Fruit fly (Drosophila melanogaster) whole organism, embryonic: Measurements from ENCODE around the gene scramb2.

Experiments used
- Atf-2 ChIP-seq: fragments of 200-800 bp; sonication (Bioruptor generic); optimal IDR thresholded peaks from 2 replicates; lab custom pipeline; 2016; ENCODE audit warnings: missing biosample characterization, missing genetic modification characterization
- Atf6 ChIP-seq: fragments of 200-800 bp; sonication (Bioruptor generic); IDR thresholded peaks from 2 replicates; pipeline ENCODE4 v1.3.6; 2022; ENCODE audit warnings: missing biosample characterization, missing genetic modification characterization
- B-H2 ChIP-seq: fragments of 200-800 bp; sonication (Bioruptor generic); optimal IDR thresholded peaks from 2 replicates; lab custom pipeline; 2018; ENCODE audit warnings: missing biosample characterization, mild to moderate bottlenecking, missing genetic modification characterization
- CG10366 ChIP-seq: fragments of 200-800 bp; sonication (Bioruptor generic); IDR thresholded peaks from 2 replicates; pipeline ENCODE4 v1.3.6; 2022; ENCODE audit warnings: missing biosample characterization, missing genetic modification characterization
- CG11085 ChIP-seq: fragments of 200-800 bp; sonication (Bioruptor generic); IDR thresholded peaks from 2 replicates; pipeline ENCODE4 v1.3.6; 2022; ENCODE audit warnings: missing biosample characterization, missing genetic modification characterization
- CG11398 ChIP-seq: fragments of 200-800 bp; sonication (Bioruptor generic); optimal IDR thresholded peaks from 2 replicates; lab custom pipeline; 2016; ENCODE audit warnings: missing biosample characterization, missing genetic modification characterization
- CG12219 ChIP-seq: fragments of 200-800 bp; sonication (Bioruptor generic); optimal IDR thresholded peaks from 3 replicates; lab custom pipeline; 2018; ENCODE audit warnings: missing biosample characterization, mild to moderate bottlenecking, missing genetic modification characterization
- CG13775 ChIP-seq: fragments of 200-800 bp; sonication (Bioruptor generic); optimal IDR thresholded peaks from 3 replicates; lab custom pipeline; 2017; ENCODE audit warnings: missing biosample characterization, mild to moderate bottlenecking, missing genetic modification characterization
- CG13894 ChIP-seq: fragments of 200-800 bp; sonication (Bioruptor generic); optimal IDR thresholded peaks from 3 replicates; lab custom pipeline; 2018; ENCODE audit warnings: missing biosample characterization, mild to moderate bottlenecking, missing genetic modification characterization, moderate library complexity
- CG15269 ChIP-seq: fragments of 200-800 bp; sonication (Bioruptor generic); optimal IDR thresholded peaks from 2 replicates; lab custom pipeline; 2018; ENCODE audit warnings: missing biosample characterization, mild to moderate bottlenecking, missing genetic modification characterization, moderate library complexity
- CG16863 ChIP-seq: fragments of 200-800 bp; sonication (Bioruptor generic); optimal IDR thresholded peaks from 3 replicates; lab custom pipeline; 2016; ENCODE audit warnings: missing biosample characterization, missing genetic modification characterization
- CG2199 ChIP-seq: fragments of 200-800 bp; sonication (Bioruptor generic); IDR thresholded peaks from 3 replicates; pipeline ENCODE4 v1.3.6; 2022; ENCODE audit warnings: missing biosample characterization, missing genetic modification characterization
- CG4820 ChIP-seq: fragments of 200-800 bp; sonication (Bioruptor generic); optimal IDR thresholded peaks from 3 replicates; lab custom pipeline; 2016; ENCODE audit warnings: missing biosample characterization, missing genetic modification characterization
- CG5180 ChIP-seq: fragments of 200-800 bp; sonication (Bioruptor generic); optimal IDR thresholded peaks from 3 replicates; lab custom pipeline; 2017; ENCODE audit warnings: missing biosample characterization, missing genetic modification characterization, mild to moderate bottlenecking, moderate library complexity, missing genetic modification reagents
- CG6765 ChIP-seq: fragments of 200-800 bp; sonication (Bioruptor generic); optimal IDR thresholded peaks from 3 replicates; lab custom pipeline; 2017; ENCODE audit warnings: missing biosample characterization, mild to moderate bottlenecking, missing genetic modification characterization
- CG6854 ChIP-seq: fragments of 200-800 bp; sonication (Bioruptor generic); optimal IDR thresholded peaks from 3 replicates; lab custom pipeline; 2017; ENCODE audit warnings: missing biosample characterization, mild to moderate bottlenecking, missing genetic modification characterization
- CG7357 ChIP-seq: fragments of 200-800 bp; sonication (Bioruptor generic); IDR thresholded peaks from 3 replicates; pipeline ENCODE4 v1.3.6; 2022; ENCODE audit warnings: missing biosample characterization, missing genetic modification characterization
- CTCF ChIP-seq: fragments of 200-800 bp; sonication (Bioruptor generic); optimal IDR thresholded peaks from 2 replicates; lab custom pipeline; 2017; ENCODE audit warnings: missing biosample characterization, mild to moderate bottlenecking, missing genetic modification characterization, moderate library complexity
- Dip3 ChIP-seq: fragments of 200-800 bp; sonication (Bioruptor generic); optimal IDR thresholded peaks from 3 replicates; lab custom pipeline; 2016; ENCODE audit warnings: missing biosample characterization, missing genetic modification characterization
- Doc2 ChIP-seq: fragments of 200-800 bp; sonication (Bioruptor generic); IDR thresholded peaks from 2 replicates; pipeline ENCODE4 v1.3.6; 2022; ENCODE audit warnings: missing biosample characterization, missing genetic modification characterization
- Ets97D ChIP-seq: fragments of 200-800 bp; sonication (Bioruptor generic); optimal IDR thresholded peaks from 3 replicates; lab custom pipeline; 2016; ENCODE audit warnings: missing biosample characterization, missing genetic modification characterization
- Fer2 ChIP-seq: fragments of 200-800 bp; sonication (Bioruptor generic); optimal IDR thresholded peaks from 2 replicates; lab custom pipeline; 2018; ENCODE audit warnings: missing biosample characterization, mild to moderate bottlenecking, missing genetic modification characterization, moderate library complexity
- Hmr ChIP-seq: fragments of 200-800 bp; sonication (Bioruptor generic); optimal IDR thresholded peaks from 3 replicates; lab custom pipeline; 2017; ENCODE audit warnings: mild to moderate bottlenecking, missing biosample characterization, missing genetic modification reagents, missing genetic modification characterization
- Med ChIP-seq: fragments of 200-800 bp; sonication (Bioruptor generic); peaks from one replicate; lab custom pipeline; 2016; ENCODE audit warnings: missing biosample characterization, missing genetic modification characterization, mild to moderate bottlenecking, inconsistent platforms, moderate library complexity
- Mes4 ChIP-seq: fragments of 200-800 bp; sonication (Bioruptor generic); optimal IDR thresholded peaks from 2 replicates; lab custom pipeline; 2016; ENCODE audit warnings: missing biosample characterization, missing genetic modification characterization
- NK7.1 ChIP-seq: fragments of 200-800 bp; sonication (Bioruptor generic); optimal IDR thresholded peaks from 3 replicates; lab custom pipeline; 2016; ENCODE audit warnings: missing biosample characterization, missing genetic modification characterization
- Oaz ChIP-seq: fragments of 200-800 bp; sonication (Bioruptor generic); IDR thresholded peaks from 2 replicates; pipeline ENCODE4 v1.3.6; 2022; ENCODE audit warnings: missing biosample characterization, missing genetic modification characterization
- Opbp ChIP-seq: fragments of 200-800 bp; sonication (Bioruptor generic); IDR thresholded peaks from 3 replicates; pipeline ENCODE4 v1.3.6; 2022; ENCODE audit warnings: missing biosample characterization, missing genetic modification characterization; ENCODE audit not compliant: partially characterized antibody
- PHDP ChIP-seq: fragments of 200-800 bp; sonication (Bioruptor generic); optimal IDR thresholded peaks from 3 replicates; lab custom pipeline; 2018; ENCODE audit warnings: missing biosample characterization, mild to moderate bottlenecking, missing genetic modification characterization, moderate library complexity
- Ptx1 ChIP-seq: fragments of 200-800 bp; sonication (Bioruptor generic); IDR thresholded peaks from 2 replicates; pipeline ENCODE4 v1.3.6; 2022; ENCODE audit warnings: missing biosample characterization, missing genetic modification characterization
- Sox102F ChIP-seq: fragments of 200-800 bp; sonication (Bioruptor generic); optimal IDR thresholded peaks from 2 replicates; lab custom pipeline; 2018; ENCODE audit warnings: missing biosample characterization, mild to moderate bottlenecking, missing genetic modification characterization, moderate library complexity
- Vsx1 ChIP-seq: fragments of 200-800 bp; sonication (Bioruptor generic); optimal IDR thresholded peaks from 2 replicates; lab custom pipeline; 2017; ENCODE audit warnings: missing biosample characterization, mild to moderate bottlenecking, missing genetic modification characterization, missing genetic modification reagents
- abd-A ChIP-seq: fragments of 200-800 bp; sonication (Bioruptor generic); optimal IDR thresholded peaks from 3 replicates; lab custom pipeline; 2019; ENCODE audit warnings: missing biosample characterization, mild to moderate bottlenecking, missing genetic modification characterization, moderate library complexity
- ac ChIP-seq: fragments of 200-800 bp; sonication (Bioruptor generic); optimal IDR thresholded peaks from 3 replicates; lab custom pipeline; 2017; ENCODE audit warnings: missing biosample characterization, mild to moderate bottlenecking, missing genetic modification characterization
- al ChIP-seq: fragments of 200-800 bp; sonication (Bioruptor generic); IDR thresholded peaks from 2 replicates; pipeline ENCODE4 v1.3.6; 2022; ENCODE audit warnings: missing biosample characterization, missing genetic modification characterization
- ase ChIP-seq: fragments of 200-800 bp; sonication (Bioruptor generic); IDR thresholded peaks from 3 replicates; pipeline ENCODE4 v1.3.6; 2022; ENCODE audit warnings: missing biosample characterization, missing genetic modification characterization
- az2 ChIP-seq: fragments of 200-800 bp; sonication (Bioruptor generic); optimal IDR thresholded peaks from 3 replicates; lab custom pipeline; 2016; ENCODE audit warnings: missing biosample characterization, missing genetic modification characterization
- bigmax ChIP-seq: fragments of 200-800 bp; sonication (Bioruptor generic); optimal IDR thresholded peaks from 2 replicates; lab custom pipeline; 2018; ENCODE audit warnings: missing biosample characterization, mild to moderate bottlenecking, missing genetic modification characterization
- cas ChIP-seq: fragments of 200-800 bp; sonication (Bioruptor generic); IDR thresholded peaks from 2 replicates; pipeline ENCODE4 v1.3.6; 2022; ENCODE audit warnings: missing biosample characterization, missing genetic modification characterization
- ci ChIP-seq: fragments of 200-800 bp; sonication (Bioruptor generic); IDR thresholded peaks from 3 replicates; pipeline ENCODE4 v1.3.6; 2022; ENCODE audit warnings: missing biosample characterization, missing genetic modification characterization
- dan ChIP-seq: fragments of 200-800 bp; sonication (Bioruptor generic); IDR thresholded peaks from 2 replicates; pipeline ENCODE4 v1.3.6; 2022; ENCODE audit warnings: missing biosample characterization, missing genetic modification characterization
- gfzf ChIP-seq: fragments of 200-800 bp; sonication (Bioruptor generic); optimal IDR thresholded peaks from 2 replicates; lab custom pipeline; 2016; ENCODE audit warnings: missing biosample characterization, mild to moderate bottlenecking, missing genetic modification characterization, moderate library complexity
- jigr1 ChIP-seq: fragments of 200-800 bp; sonication (Bioruptor generic); IDR thresholded peaks from 3 replicates; pipeline ENCODE4 v1.3.6; 2022; ENCODE audit warnings: missing biosample characterization, missing genetic modification characterization
- knrl ChIP-seq: fragments of 200-800 bp; sonication (Bioruptor generic); IDR thresholded peaks from 3 replicates; pipeline ENCODE4 v1.3.6; 2022; ENCODE audit warnings: missing biosample characterization, missing genetic modification characterization; ENCODE audit not compliant: partially characterized antibody
- nerfin-1 ChIP-seq: fragments of 200-800 bp; sonication (Bioruptor generic); optimal IDR thresholded peaks from 3 replicates; lab custom pipeline; 2019; ENCODE audit warnings: missing biosample characterization, mild to moderate bottlenecking, missing genetic modification characterization, moderate library complexity
- pita ChIP-seq: fragments of 200-800 bp; sonication (Bioruptor generic); optimal IDR thresholded peaks from 2 replicates; lab custom pipeline; 2017; ENCODE audit warnings: missing biosample characterization, mild to moderate bottlenecking, missing genetic modification characterization
- pzg ChIP-seq: fragments of 200-800 bp; sonication (Bioruptor generic); optimal IDR thresholded peaks from 3 replicates; lab custom pipeline; 2018; ENCODE audit warnings: missing biosample characterization, mild to moderate bottlenecking, missing genetic modification characterization, moderate library complexity
- row ChIP-seq: fragments of 200-800 bp; sonication (Bioruptor generic); IDR thresholded peaks from 3 replicates; pipeline ENCODE4 v1.3.6; 2022; ENCODE audit warnings: missing biosample characterization, missing genetic modification characterization
- unc-4 ChIP-seq: fragments of 200-800 bp; sonication (Bioruptor generic); IDR thresholded peaks from 2 replicates; pipeline ENCODE4 v1.3.6; 2022; ENCODE audit warnings: missing biosample characterization, missing genetic modification characterization; ENCODE audit not compliant: partially characterized antibody
- zf30C ChIP-seq: fragments of 200-800 bp; sonication (Bioruptor generic); optimal IDR thresholded peaks from 3 replicates; lab custom pipeline; 2018; ENCODE audit warnings: missing biosample characterization, mild to moderate bottlenecking, missing genetic modification characterization

Gene scramb2

dm6 chr3L:3052110-3052871 lies 5.7 kb upstream of the scramb2 start, which contains the start of gene CG1271 (continued):
- TF ChIP-seq pzg (peak; percentile 88), row (GFP tag; lab: Robert Waterston, UW) (peak; percentile 94), NK7.1 (peak; percentile 14), CG13775 (peak; percentile 35), Dip3 (GFP tag; lab: Kevin White, UChicago) (peak; percentile 67), nerfin-1 (tag; lab: Kevin White, UChicago) (peak; percentile 60), CG5180 (peak; percentile 32), CG7357 (GFP tag; lab: Robert Waterston, UW) (0 out of 3 replicates have a peak, but pooled peaks have one; percentile 6), CG4820 (GFP tag; lab: Kevin White, UChicago) (peak; percentile 67), gfzf (GFP tag; lab: Kevin White, UChicago) (peak; percentile 59), CG12219 (GFP tag; lab: Kevin White, UChicago) (no peak), zf30C (no peak), cas (GFP tag; lab: Robert Waterston, UW) (no peak), CG6765 (GFP tag; lab: Kevin White, UChicago) (peak; percentile 17), knrl (GFP tag; lab: Robert Waterston, UW) (peak; percentile 26; the same call in 1 of the 3 replicates), Atf-2 (peak; percentile 52), Atf6 (GFP tag; lab: Robert Waterston, UW) (no peak), B-H2 (GFP tag; lab: Kevin White, UChicago) (peak; percentile 62), CTCF (peak; percentile 25), Ets97D (GFP tag; lab: Kevin White, UChicago) (peak; percentile 71), Fer2 (tag; lab: Kevin White, UChicago) (peak; percentile 20), abd-A (tag; lab: Kevin White, UChicago) (no peak), Opbp (GFP tag; lab: Robert Waterston, UW) (no peak; the same call in 2 of the 3 replicates), Mes4 (GFP tag; lab: Kevin White, UChicago) (no peak), CG2199 (no peak), CG15269 (tag; lab: Kevin White, UChicago) (peak; percentile 51), CG16863 (GFP tag; lab: Kevin White, UChicago) (peak; percentile 20), CG13894 (peak; percentile 70), az2 (GFP tag; lab: Kevin White, UChicago) (peak; percentile 41), CG6854 (GFP tag; lab: Kevin White, UChicago) (peak; percentile 28), CG11398 (GFP tag; lab: Kevin White, UChicago) (no peak), Ptx1 (GFP tag; lab: Robert Waterston, UW) (peak; percentile 69), bigmax (no peak), Oaz (GFP tag; lab: Robert Waterston, UW) (no peak), CG11085 (GFP tag; lab: Robert Waterston, UW) (no peak), Doc2 (no peak), ci (GFP tag; lab: Robert Waterston, UW) (no peak), unc-4 (GFP tag; lab: Robert Waterston, UW) (peak; percentile 51), CG10366 (no peak; the same call in 1 of the 2 replicates), jigr1 (GFP tag; lab: Robert Waterston, UW) (no peak), pita (GFP tag; lab: Kevin White, UChicago) (no peak), Med (GFP tag; lab: Kevin White, UChicago) (peak; percentile 92), ase (GFP tag; lab: Robert Waterston, UW) (peak; percentile 56; the same call in 2 of the 3 replicates), PHDP (tag; lab: Kevin White, UChicago) (peak; percentile 42), Sox102F (GFP tag; lab: Kevin White, UChicago) (no peak), dan (GFP tag; lab: Robert Waterston, UW) (no peak), Hmr (GFP tag; lab: Kevin White, UChicago) (no peak), Vsx1 (GFP tag; lab: Kevin White, UChicago) (no peak), ac (GFP tag; lab: Kevin White, UChicago) (no peak), al (GFP tag; lab: Robert Waterston, UW) (peak; percentile 49; the same call in 1 of the 2 replicates)
